Fruit fly (Drosophila melanogaster): ENCODE data around the gene tgo.

- TF ChIP-seq CG8478 (optimal IDR thresholded peaks at IDR 0.05) (no peak), CTCF (optimal IDR thresholded peaks at IDR 0.05) (peak; percentile 77 to 93)
Observed at dm6 chr3R:8979850-8980775, 39.7 kb downstream of the tgo start.

Measured in S2 (cell line).